Worm (Caenorhabditis elegans) whole organism, late embryonic: ENCODE results near the gene C25H3.16.

Experiments
- K02D7.2 ChIP-seq: sonication (generic microtip); optimal IDR thresholded peaks from 2 replicates; lab custom pipeline; 2017; ENCODE audit warnings: mild to moderate bottlenecking, missing genetic modification characterization, missing compliant biosample characterization
- K09A11.1 ChIP-seq: sonication (generic microtip); optimal IDR thresholded peaks from 2 replicates; lab custom pipeline; 2017; ENCODE audit warnings: antibody characterized with exemption, mild to moderate bottlenecking, missing genetic modification characterization, missing compliant biosample characterization; ENCODE audit not compliant: insufficient read depth
- T23F11.4 ChIP-seq: fragments of 200-800 bp; sonication (Bioruptor generic); optimal IDR thresholded peaks from 2 replicates; lab custom pipeline; 2018; ENCODE audit warnings: mild to moderate bottlenecking, missing genetic modification characterization, missing compliant biosample characterization
- Y22D7AL.16 ChIP-seq: sonication (generic microtip); optimal IDR thresholded peaks from 2 replicates; lab custom pipeline; 2016; ENCODE audit warnings: missing genetic modification characterization, missing compliant biosample characterization
- ahr-1 ChIP-seq: sonication (generic microtip); optimal IDR thresholded peaks from 2 replicates; lab custom pipeline; 2016; ENCODE audit warnings: missing genetic modification characterization, missing compliant biosample characterization
- ama-1 ChIP-seq: fragments of 150-350 bp; optimal IDR thresholded peaks from 2 replicates; lab custom pipeline; 2014
- ceh-14 ChIP-seq: sonication (generic microtip); optimal IDR thresholded peaks from 2 replicates; lab custom pipeline; 2016; ENCODE audit warnings: missing genotype, missing genetic modification characterization, missing compliant biosample characterization
- ceh-19 ChIP-seq: fragments of 200-800 bp; sonication (Bioruptor generic); optimal IDR thresholded peaks from 2 replicates; lab custom pipeline; 2018; ENCODE audit warnings: mild to moderate bottlenecking, missing genetic modification characterization, missing compliant biosample characterization
- ceh-2 ChIP-seq: sonication (generic microtip); optimal IDR thresholded peaks from 2 replicates; lab custom pipeline; 2016; ENCODE audit warnings: missing genotype, missing genetic modification characterization, missing compliant biosample characterization
- ceh-34 ChIP-seq: sonication (generic microtip); optimal IDR thresholded peaks from 2 replicates; lab custom pipeline; 2016; ENCODE audit warnings: mild to moderate bottlenecking, missing genetic modification characterization, missing compliant biosample characterization
- ceh-45 ChIP-seq: fragments of 200-800 bp; sonication (Bioruptor generic); IDR thresholded peaks from 2 replicates; pipeline ENCODE4 v1.3.6; 2022; ENCODE audit warnings: missing genetic modification reagents, missing genetic modification characterization, missing compliant biosample characterization
- ceh-48 ChIP-seq: sonication (generic microtip); optimal IDR thresholded peaks from 2 replicates; lab custom pipeline; 2016; ENCODE audit warnings: missing genetic modification characterization, inconsistent platforms, missing compliant biosample characterization
- ceh-9 ChIP-seq: sonication (generic microtip); optimal IDR thresholded peaks from 2 replicates; lab custom pipeline; 2016; ENCODE audit warnings: mild to moderate bottlenecking, missing genetic modification characterization, inconsistent platforms, missing compliant biosample characterization
- che-1 ChIP-seq: sonication (generic microtip); optimal IDR thresholded peaks from 2 replicates; lab custom pipeline; 2016; ENCODE audit warnings: mild to moderate bottlenecking, missing genetic modification characterization, missing compliant biosample characterization
- dve-1 ChIP-seq: sonication (generic microtip); optimal IDR thresholded peaks from 2 replicates; lab custom pipeline; 2017; ENCODE audit warnings: antibody characterized with exemption, mild to moderate bottlenecking, missing genetic modification characterization, missing compliant biosample characterization
- elt-2 ChIP-seq: sonication (generic microtip); optimal IDR thresholded peaks from 2 replicates; lab custom pipeline; 2016; ENCODE audit warnings: missing genetic modification reagents, missing genetic modification characterization, missing compliant biosample characterization
- elt-4 ChIP-seq: sonication (generic microtip); optimal IDR thresholded peaks from 2 replicates; lab custom pipeline; 2016; ENCODE audit warnings: missing genetic modification characterization, missing compliant biosample characterization
- fax-1 ChIP-seq: sonication (generic microtip); optimal IDR thresholded peaks from 2 replicates; lab custom pipeline; 2016; ENCODE audit warnings: missing genotype, missing genetic modification characterization, missing compliant biosample characterization
- hlh-13 ChIP-seq: fragments of 200-800 bp; sonication (Bioruptor generic); optimal IDR thresholded peaks from 2 replicates; lab custom pipeline; 2018; ENCODE audit warnings: mild to moderate bottlenecking, missing genetic modification characterization, missing compliant biosample characterization
- hlh-30 ChIP-seq: sonication (generic microtip); optimal IDR thresholded peaks from 2 replicates; lab custom pipeline; 2017; ENCODE audit warnings: antibody characterized with exemption, missing genetic modification characterization, missing compliant biosample characterization; ENCODE audit not compliant: insufficient read depth
- hlh-8 ChIP-seq: sonication (generic microtip); optimal IDR thresholded peaks from 2 replicates; lab custom pipeline; 2016; ENCODE audit warnings: missing genotype, missing genetic modification characterization, missing compliant biosample characterization
- lin-11 ChIP-seq: fragments of 200-800 bp; sonication (Bioruptor generic); optimal IDR thresholded peaks from 2 replicates; lab custom pipeline; 2018; ENCODE audit warnings: mild to moderate bottlenecking, missing genetic modification characterization, missing compliant biosample characterization
- nfya-1 ChIP-seq: sonication (generic microtip); optimal IDR thresholded peaks from 2 replicates; lab custom pipeline; 2017; ENCODE audit warnings: missing genetic modification characterization, mild to moderate bottlenecking, missing compliant biosample characterization, antibody characterized with exemption, moderate library complexity
- nhr-11 ChIP-seq: fragments of 150-350 bp; optimal IDR thresholded peaks from 2 replicates; lab custom pipeline; 2014; ENCODE audit warnings: missing biosample characterization, missing genetic modification characterization
- npax-4 ChIP-seq: sonication (generic microtip); optimal IDR thresholded peaks from 2 replicates; lab custom pipeline; 2016; ENCODE audit warnings: missing genetic modification characterization, missing compliant biosample characterization
- odd-2 ChIP-seq: sonication (generic microtip); optimal IDR thresholded peaks from 2 replicates; lab custom pipeline; 2017; ENCODE audit warnings: antibody characterized with exemption, mild to moderate bottlenecking, missing genetic modification characterization, missing compliant biosample characterization
- pat-9 ChIP-seq: fragments of 200-800 bp; sonication (Bioruptor generic); optimal IDR thresholded peaks from 2 replicates; lab custom pipeline; 2018; ENCODE audit warnings: mild to moderate bottlenecking, missing genetic modification characterization, moderate library complexity, missing compliant biosample characterization
- pqm-1 ChIP-seq: sonication (generic microtip); optimal IDR thresholded peaks from 2 replicates; lab custom pipeline; 2016; ENCODE audit warnings: missing genetic modification characterization, missing compliant biosample characterization
- pros-1 ChIP-seq: fragments of 150-350 bp; optimal IDR thresholded peaks from 2 replicates; lab custom pipeline; 2014; ENCODE audit warnings: missing biosample characterization, missing genetic modification reagents, missing genetic modification characterization
- ref-2 ChIP-seq: sonication (generic microtip); optimal IDR thresholded peaks from 2 replicates; lab custom pipeline; 2016; ENCODE audit warnings: missing genetic modification characterization, missing compliant biosample characterization
- sox-4 ChIP-seq: sonication (generic microtip); optimal IDR thresholded peaks from 2 replicates; lab custom pipeline; 2017; ENCODE audit warnings: mild to moderate bottlenecking, missing genetic modification characterization, inconsistent platforms, missing compliant biosample characterization
- syd-9 ChIP-seq: sonication (generic microtip); optimal IDR thresholded peaks from 2 replicates; lab custom pipeline; 2016; ENCODE audit warnings: mild to moderate bottlenecking, missing genetic modification characterization, moderate library complexity, missing compliant biosample characterization
- tbx-2 ChIP-seq: sonication (generic microtip); optimal IDR thresholded peaks from 2 replicates; lab custom pipeline; 2016; ENCODE audit warnings: missing genetic modification characterization, missing compliant biosample characterization
- tbx-7 ChIP-seq: sonication (generic microtip); optimal IDR thresholded peaks from 2 replicates; lab custom pipeline; 2016; ENCODE audit warnings: missing genotype, missing genetic modification characterization, missing compliant biosample characterization
- unc-42 ChIP-seq: sonication (generic microtip); optimal IDR thresholded peaks from 2 replicates; lab custom pipeline; 2016; ENCODE audit warnings: missing genotype, missing genetic modification characterization, missing compliant biosample characterization
- zip-5 ChIP-seq: sonication (generic microtip); optimal IDR thresholded peaks from 2 replicates; lab custom pipeline; 2016; ENCODE audit warnings: missing genetic modification characterization, missing compliant biosample characterization

Gene C25H3.16

ce11 chrII:5696218-5696617 lies 30.1 kb downstream of the C25H3.16 start:
- TF ChIP-seq elt-4 (tag; lab: Kevin White, UChicago) (no peak), K02D7.2 (tag; lab: Kevin White, UChicago) (no peak), ceh-9 (tag; lab: Kevin White, UChicago) (no peak), odd-2 (no peak), pqm-1 (tag; lab: Kevin White, UChicago) (no peak)

ce11 chrII:5697338-5697737 lies 31.2 kb downstream of the C25H3.16 start:
- TF ChIP-seq ahr-1 (tag; lab: Kevin White, UChicago) (no peak), sox-4 (tag; lab: Kevin White, UChicago) (no peak), ceh-9 (tag; lab: Kevin White, UChicago) (no peak), che-1 (tag; lab: Kevin White, UChicago) (no peak), ceh-14 (tag; lab: Kevin White, UChicago) (no peak), ceh-45 (GFP tag; lab: Robert Waterston, UW) (no peak), syd-9 (tag; lab: Kevin White, UChicago) (no peak), tbx-2 (no peak), ceh-2 (tag; lab: Kevin White, UChicago) (no peak), ref-2 (tag; lab: Kevin White, UChicago) (no peak), ceh-34 (tag; lab: Kevin White, UChicago) (no peak), hlh-13 (GFP tag; lab: Kevin White, UChicago) (no peak), tbx-7 (no peak), T23F11.4 (GFP tag; lab: Kevin White, UChicago) (no peak), lin-11 (tag; lab: Kevin White, UChicago) (no peak), Y22D7AL.16 (tag; lab: Kevin White, UChicago) (no peak), ceh-19 (GFP tag; lab: Kevin White, UChicago) (no peak)

- TF ChIP-seq hlh-8 (tag; lab: Kevin White, UChicago) (no peak), elt-2 (peak; percentile 29), ceh-2 (tag; lab: Kevin White, UChicago) (no peak), che-1 (tag; lab: Kevin White, UChicago) (no peak), fax-1 (tag; lab: Kevin White, UChicago) (no peak), elt-4 (tag; lab: Kevin White, UChicago) (no peak), ama-1 (lab: Kevin White, UChicago) (no peak), ceh-9 (tag; lab: Kevin White, UChicago) (no peak), unc-42 (no peak)
Measured at ce11 chrII:5698254-5698653, 32.2 kb downstream of the C25H3.16 start.

- no peak for TF ChIP-seq pat-9 (tag; lab: Kevin White, UChicago)
- no peak for TF ChIP-seq ceh-48 (tag; lab: Kevin White, UChicago)
- TF ChIP-seq pqm-1 (tag; lab: Kevin White, UChicago): no peak
- no peak for TF ChIP-seq pros-1 (tag; lab: Kevin White, UChicago)
- TF ChIP-seq hlh-30: no peak
- TF ChIP-seq npax-4: no peak
- no peak for TF ChIP-seq K09A11.1 (tag; lab: Kevin White, UChicago)
- no peak for TF ChIP-seq zip-5 (tag; lab: Kevin White, UChicago)
- TF ChIP-seq tbx-2: no peak
- no peak for TF ChIP-seq ceh-2 (tag; lab: Kevin White, UChicago)
- no peak for TF ChIP-seq nhr-11 (tag; lab: Kevin White, UChicago)
Measured at ce11 chrII:5698869-5699268, 32.8 kb downstream of the C25H3.16 start, which contains the start of the genes C25H3.10 and C25H3.1. Gene C25H3.10 (minus strand): TSS chrII:5698969. Gene C25H3.1 (plus strand): TSS chrII:5699071.

- TF ChIP-seq ceh-2 (tag; lab: Kevin White, UChicago): no peak
- TF ChIP-seq elt-2: peak; percentile 21
- peak; percentile 66 for TF ChIP-seq ama-1 (lab: Kevin White, UChicago)
- TF ChIP-seq hlh-30: peak; percentile 15
- peak; percentile 39 for TF ChIP-seq dve-1
- TF ChIP-seq nfya-1 (tag; lab: Kevin White, UChicago): no peak
Measured at ce11 chrII:5701485-5701884, 35.4 kb downstream of the C25H3.16 start.
